Fruit fly (Drosophila melanogaster) whole organism, embryonic: Measurements from ENCODE around the gene CG43338.
A peak's percentile ranks its signal among the peaks of the same experiment; 100 is the strongest.

Experiments
- B-H2 ChIP-seq: fragments of 200-800 bp; sonication (Bioruptor generic); optimal IDR thresholded peaks from 2 replicates; lab custom pipeline; 2018; ENCODE audit warnings: missing biosample characterization, mild to moderate bottlenecking, missing genetic modification characterization
- Bdp1 ChIP-seq: fragments of 200-800 bp; sonication (Bioruptor generic); optimal IDR thresholded peaks from 3 replicates; lab custom pipeline; 2016; ENCODE audit warnings: missing biosample characterization, missing genetic modification characterization
- Bgb ChIP-seq: fragments of 200-800 bp; sonication (Bioruptor generic); IDR thresholded peaks from 2 replicates; pipeline ENCODE4 v1.3.6; 2022; ENCODE audit warnings: missing biosample characterization, missing genetic modification characterization; ENCODE audit not compliant: partially characterized antibody
- CG12236 ChIP-seq: fragments of 200-800 bp; sonication (Bioruptor generic); optimal IDR thresholded peaks from 2 replicates; lab custom pipeline; 2016; ENCODE audit warnings: missing biosample characterization, missing genetic modification characterization
- CG14441 ChIP-seq: fragments of 200-800 bp; sonication (Bioruptor generic); IDR thresholded peaks from 2 replicates; pipeline ENCODE4 v1.3.6; 2022; ENCODE audit warnings: missing biosample characterization, missing genetic modification characterization
- CG1529 ChIP-seq: fragments of 200-800 bp; sonication (Bioruptor generic); optimal IDR thresholded peaks from 3 replicates; lab custom pipeline; 2018; ENCODE audit warnings: missing biosample characterization, missing genetic modification characterization
- CG1603 ChIP-seq: fragments of 200-800 bp; sonication (Bioruptor generic); optimal IDR thresholded peaks from 2 replicates; lab custom pipeline; 2019; ENCODE audit warnings: missing biosample characterization, mild to moderate bottlenecking, missing genetic modification characterization, moderate library complexity
- CG18476 ChIP-seq: fragments of 200-800 bp; sonication (Bioruptor generic); optimal IDR thresholded peaks from 2 replicates; lab custom pipeline; 2016; ENCODE audit warnings: missing biosample characterization, mild to moderate bottlenecking, missing genetic modification characterization
- CG2712 ChIP-seq: fragments of 200-800 bp; optimal IDR thresholded peaks from 3 replicates; lab custom pipeline; 2019; ENCODE audit warnings: missing biosample characterization, mild to moderate bottlenecking, missing genetic modification characterization, moderate library complexity
- CG30020 ChIP-seq: fragments of 200-800 bp; optimal IDR thresholded peaks from 2 replicates; lab custom pipeline; 2019; ENCODE audit warnings: missing biosample characterization, mild to moderate bottlenecking, missing genetic modification characterization, moderate library complexity
- CG31224 ChIP-seq: fragments of 200-800 bp; sonication (Bioruptor generic); IDR thresholded peaks from 2 replicates; pipeline ENCODE4 v1.3.6; 2022; ENCODE audit warnings: missing biosample characterization, missing genetic modification characterization
- CG34376 ChIP-seq: fragments of 200-800 bp; sonication (Bioruptor generic); optimal IDR thresholded peaks from 2 replicates; lab custom pipeline; 2018; ENCODE audit warnings: missing biosample characterization, mild to moderate bottlenecking, missing genetic modification characterization
- CG43689 ChIP-seq: fragments of 200-800 bp; sonication (Bioruptor generic); IDR thresholded peaks from 2 replicates; pipeline ENCODE4 v1.3.6; 2022; ENCODE audit warnings: missing biosample characterization, missing genetic modification characterization
- CG4707 ChIP-seq: fragments of 200-800 bp; sonication (Bioruptor generic); optimal IDR thresholded peaks from 2 replicates; lab custom pipeline; 2018; ENCODE audit warnings: missing biosample characterization, mild to moderate bottlenecking, missing genetic modification characterization, moderate library complexity
- CG6689 ChIP-seq: fragments of 200-800 bp; sonication (Bioruptor generic); IDR thresholded peaks from 2 replicates; pipeline ENCODE4 v1.3.6; 2022; ENCODE audit warnings: missing biosample characterization, missing genetic modification characterization
- CG9797 ChIP-seq: fragments of 200-800 bp; sonication (Bioruptor generic); optimal IDR thresholded peaks from 3 replicates; lab custom pipeline; 2018; ENCODE audit warnings: missing biosample characterization, mild to moderate bottlenecking, missing genetic modification characterization
- CrebB ChIP-seq: fragments of 200-800 bp; sonication (Bioruptor generic); optimal IDR thresholded peaks from 3 replicates; lab custom pipeline; 2018; ENCODE audit warnings: missing biosample characterization, mild to moderate bottlenecking, missing genetic modification characterization
- Deaf1 ChIP-seq: fragments of 200-800 bp; optimal IDR thresholded peaks from 3 replicates; lab custom pipeline; 2019; ENCODE audit warnings: missing biosample characterization, mild to moderate bottlenecking, missing genetic modification characterization, moderate library complexity
- Dip3 ChIP-seq: fragments of 200-800 bp; sonication (Bioruptor generic); optimal IDR thresholded peaks from 3 replicates; lab custom pipeline; 2016; ENCODE audit warnings: missing biosample characterization, missing genetic modification characterization
- Gug ChIP-seq: fragments of 200-800 bp; sonication (Bioruptor generic); IDR thresholded peaks from 4 replicates; pipeline ENCODE4 v1.3.6; 2022; ENCODE audit warnings: missing biosample characterization, missing genetic modification characterization
- HLH4C ChIP-seq: fragments of 200-800 bp; sonication (Bioruptor generic); IDR thresholded peaks from 3 replicates; pipeline ENCODE4 v1.3.6; 2022; ENCODE audit warnings: missing biosample characterization, missing genetic modification characterization; ENCODE audit not compliant: partially characterized antibody
- Jarid2 ChIP-seq: fragments of 200-800 bp; sonication (Bioruptor generic); optimal IDR thresholded peaks from 3 replicates; lab custom pipeline; 2017; ENCODE audit warnings: mild to moderate bottlenecking, missing biosample characterization, missing genetic modification reagents, missing genetic modification characterization
- Lim3 ChIP-seq: fragments of 200-800 bp; sonication (Bioruptor generic); IDR thresholded peaks from 2 replicates; pipeline ENCODE4 v1.3.6; 2022; ENCODE audit warnings: missing biosample characterization, missing genetic modification characterization
- MESR4 ChIP-seq: fragments of 200-800 bp; sonication (Bioruptor generic); optimal IDR thresholded peaks from 2 replicates; lab custom pipeline; 2018; ENCODE audit warnings: missing biosample characterization, mild to moderate bottlenecking, missing genetic modification characterization, moderate library complexity
- NK7.1 ChIP-seq: fragments of 200-800 bp; sonication (Bioruptor generic); optimal IDR thresholded peaks from 3 replicates; lab custom pipeline; 2016; ENCODE audit warnings: missing biosample characterization, missing genetic modification characterization
- Neu2 ChIP-seq: fragments of 200-800 bp; sonication (Bioruptor generic); optimal IDR thresholded peaks from 3 replicates; lab custom pipeline; 2016; ENCODE audit warnings: missing biosample characterization, missing genetic modification characterization, borderline replicate concordance
- Nf-YA ChIP-seq: fragments of 200-800 bp; sonication (Bioruptor generic); IDR thresholded peaks from 2 replicates; pipeline ENCODE4 v1.3.6; 2022; ENCODE audit warnings: missing biosample characterization, missing genetic modification characterization
- Opbp ChIP-seq: fragments of 200-800 bp; sonication (Bioruptor generic); IDR thresholded peaks from 3 replicates; pipeline ENCODE4 v1.3.6; 2022; ENCODE audit warnings: missing biosample characterization, missing genetic modification characterization; ENCODE audit not compliant: partially characterized antibody
- Optix ChIP-seq: fragments of 200-800 bp; sonication (Bioruptor generic); IDR thresholded peaks from 3 replicates; pipeline ENCODE4 v1.3.6; 2022; ENCODE audit warnings: missing biosample characterization, missing genetic modification characterization
- Ptx1 ChIP-seq: fragments of 200-800 bp; sonication (Bioruptor generic); IDR thresholded peaks from 2 replicates; pipeline ENCODE4 v1.3.6; 2022; ENCODE audit warnings: missing biosample characterization, missing genetic modification characterization
- Scr ChIP-seq: fragments of 200-800 bp; sonication (Bioruptor generic); IDR thresholded peaks from 2 replicates; pipeline ENCODE4 v1.3.6; 2022; ENCODE audit warnings: missing biosample characterization, missing genetic modification characterization; ENCODE audit not compliant: partially characterized antibody
- Xrp1 ChIP-seq: fragments of 200-800 bp; sonication (Bioruptor generic); IDR thresholded peaks from 2 replicates; pipeline ENCODE4 v1.3.6; 2022; ENCODE audit warnings: missing biosample characterization, missing genetic modification characterization
- al ChIP-seq: fragments of 200-800 bp; sonication (Bioruptor generic); IDR thresholded peaks from 2 replicates; pipeline ENCODE4 v1.3.6; 2022; ENCODE audit warnings: missing biosample characterization, missing genetic modification characterization
- cato ChIP-seq: fragments of 200-800 bp; sonication (Bioruptor generic); optimal IDR thresholded peaks from 2 replicates; lab custom pipeline; 2016; ENCODE audit warnings: missing biosample characterization, missing genetic modification characterization, borderline replicate concordance
- corto ChIP-seq: fragments of 200-800 bp; sonication (Bioruptor generic); optimal IDR thresholded peaks from 2 replicates; lab custom pipeline; 2016; ENCODE audit warnings: missing biosample characterization, mild to moderate bottlenecking, missing genetic modification characterization, moderate library complexity
- crc ChIP-seq: fragments of 200-800 bp; sonication (Bioruptor generic); optimal IDR thresholded peaks from 2 replicates; lab custom pipeline; 2016; ENCODE audit warnings: missing biosample characterization, missing genetic modification characterization
- croc ChIP-seq: fragments of 200-800 bp; sonication (Bioruptor generic); conservative IDR thresholded peaks from 3 replicates; pipeline ENCODE4 v1.3.6; 2022; ENCODE audit warnings: missing biosample characterization, missing genetic modification characterization
- fd96Cb ChIP-seq: fragments of 200-800 bp; sonication (Bioruptor generic); optimal IDR thresholded peaks from 2 replicates; lab custom pipeline; 2018; ENCODE audit warnings: missing biosample characterization, mild to moderate bottlenecking, missing genetic modification characterization, moderate library complexity
- gro ChIP-seq: fragments of 200-800 bp; sonication (Bioruptor generic); optimal IDR thresholded peaks from 2 replicates; lab custom pipeline; 2016; ENCODE audit warnings: missing biosample characterization, missing genetic modification characterization
- gsb ChIP-seq: fragments of 200-800 bp; sonication (Bioruptor generic); IDR thresholded peaks from 2 replicates; pipeline ENCODE4 v1.3.6; 2022; ENCODE audit warnings: missing biosample characterization, missing genetic modification characterization
- hb ChIP-seq: fragments of 200-800 bp; sonication (Bioruptor generic); IDR thresholded peaks from 3 replicates; pipeline ENCODE4 v1.3.6; 2022; ENCODE audit warnings: missing biosample characterization, missing genetic modification characterization; ENCODE audit not compliant: partially characterized antibody
- kah ChIP-seq: fragments of 200-800 bp; sonication (Bioruptor generic); optimal IDR thresholded peaks from 2 replicates; lab custom pipeline; 2018; ENCODE audit warnings: missing biosample characterization, mild to moderate bottlenecking, missing genetic modification characterization
- kay ChIP-seq: fragments of 200-800 bp; sonication (Bioruptor generic); optimal IDR thresholded peaks from 2 replicates; lab custom pipeline; 2016; ENCODE audit warnings: missing biosample characterization, missing genetic modification characterization
- lbe ChIP-seq: fragments of 200-800 bp; sonication (Bioruptor generic); optimal IDR thresholded peaks from 2 replicates; lab custom pipeline; 2016; ENCODE audit warnings: missing biosample characterization, mild to moderate bottlenecking, missing genetic modification characterization
- org-1 ChIP-seq: fragments of 200-800 bp; sonication (Bioruptor generic); optimal IDR thresholded peaks from 2 replicates; lab custom pipeline; 2017; ENCODE audit warnings: missing biosample characterization, missing genetic modification characterization
- otp ChIP-seq: fragments of 200-800 bp; sonication (Bioruptor generic); IDR thresholded peaks from 3 replicates; pipeline ENCODE4, ENCODE4 v1.3.6; 2022; ENCODE audit warnings: missing biosample characterization, missing genetic modification characterization
- ro ChIP-seq: fragments of 200-800 bp; sonication (Bioruptor generic); IDR thresholded peaks from 2 replicates; pipeline ENCODE4 v1.3.6; 2022; ENCODE audit warnings: missing biosample characterization, missing genetic modification characterization
- run ChIP-seq: fragments of 200-800 bp; sonication (Bioruptor generic); optimal IDR thresholded peaks from 3 replicates; lab custom pipeline; 2018; ENCODE audit warnings: missing biosample characterization, mild to moderate bottlenecking, missing genetic modification characterization
- seq ChIP-seq: fragments of 200-800 bp; sonication (Bioruptor generic); IDR thresholded peaks from 2 replicates; pipeline ENCODE4 v1.3.6; 2022; ENCODE audit warnings: missing biosample characterization, missing genetic modification characterization
- sqz ChIP-seq: fragments of 200-800 bp; sonication (Bioruptor generic); optimal IDR thresholded peaks from 3 replicates; lab custom pipeline; 2018; ENCODE audit warnings: missing biosample characterization, mild to moderate bottlenecking, missing genetic modification characterization
- zen2 ChIP-seq: fragments of 200-800 bp; sonication (Bioruptor generic); IDR thresholded peaks from 3 replicates; pipeline ENCODE4 v1.3.6; 2022; ENCODE audit warnings: missing biosample characterization, missing genetic modification characterization; ENCODE audit not compliant: partially characterized antibody

CG43338 gene

dm6 chr2L:18705617-18706046 is 34.6 kb upstream of the CG43338 start, which contains the start of gene Jwa (continued):
- TF ChIP-seq zen2 (GFP tag; lab: Robert Waterston, UW) (peak; percentile 98; the same call in 2 of the 3 replicates), org-1 (GFP tag; lab: Kevin White, UChicago) (peak; percentile 87), gsb (peak; percentile 74), CG34376 (GFP tag; lab: Kevin White, UChicago) (peak; percentile 87), otp (GFP tag; lab: Robert Waterston, UW) (peak; percentile 96), CG31224 (GFP tag; lab: Robert Waterston, UW) (peak; percentile 86), kay (GFP tag; lab: Kevin White, UChicago) (peak; percentile 89), CG18476 (GFP tag; lab: Kevin White, UChicago) (peak; percentile 79), al (GFP tag; lab: Robert Waterston, UW) (peak; percentile 96), CG1603 (tag; lab: Kevin White, UChicago) (peak; percentile 95), B-H2 (GFP tag; lab: Kevin White, UChicago) (peak; percentile 94), CG9797 (peak; percentile 12), Gug (GFP tag; lab: Robert Waterston, UW) (peak; percentile 94), Nf-YA (GFP tag; lab: Robert Waterston, UW) (peak; percentile 67), NK7.1 (peak; percentile 82), seq (GFP tag; lab: Robert Waterston, UW) (peak; percentile 83), kah (no peak), MESR4 (GFP tag; lab: Kevin White, UChicago) (peak; percentile 87), Deaf1 (tag; lab: Kevin White, UChicago) (peak; percentile 56), Dip3 (GFP tag; lab: Kevin White, UChicago) (peak; percentile 94), sqz (GFP tag; lab: Kevin White, UChicago) (no peak), crc (GFP tag; lab: Kevin White, UChicago) (peak; percentile 79), Jarid2 (GFP tag; lab: Kevin White, UChicago) (peak; percentile 46), Opbp (GFP tag; lab: Robert Waterston, UW) (peak; percentile 97), Neu2 (GFP tag; lab: Kevin White, UChicago) (peak; percentile 61), lbe (peak; percentile 97), CG12236 (GFP tag; lab: Kevin White, UChicago) (peak; percentile 79), Ptx1 (GFP tag; lab: Robert Waterston, UW) (peak; percentile 94), run (peak; percentile 31), CG14441 (peak; percentile 88), Lim3 (GFP tag; lab: Robert Waterston, UW) (peak; percentile 65), hb (GFP tag; lab: Robert Waterston, UW) (peak; percentile 99), Bgb (GFP tag; lab: Robert Waterston, UW) (peak; percentile 98), CG6689 (peak; percentile 90), CG1529 (GFP tag; lab: Kevin White, UChicago) (peak; percentile 90), Xrp1 (peak; percentile 93), Bdp1 (peak; percentile 91), ro (GFP tag; lab: Robert Waterston, UW) (peak; percentile 70), corto (GFP tag; lab: Kevin White, UChicago) (peak; percentile 22), gro (peak; percentile 88), Optix (peak; percentile 98), CG2712 (tag; lab: Kevin White, UChicago) (peak; percentile 88), CG30020 (tag; lab: Kevin White, UChicago) (peak; percentile 85), HLH4C (GFP tag; lab: Robert Waterston, UW) (peak; percentile 98), CG43689 (peak; percentile 90), Scr (GFP tag; lab: Robert Waterston, UW) (peak; percentile 99), CG4707 (GFP tag; lab: Kevin White, UChicago) (peak; percentile 42), CrebB (tag; lab: Kevin White, UChicago) (peak; percentile 90), cato (GFP tag; lab: Kevin White, UChicago) (peak; percentile 93), fd96Cb (tag; lab: Kevin White, UChicago) (peak; percentile 87), croc (peak; percentile 87)
